Fruit fly (Drosophila melanogaster) whole organism, adult: ENCODE measurements around the gene CG9150.
A peak's percentile ranks its signal among the peaks of the same experiment; 100 is the strongest.

ENCODE experiments used
- CG11617 ChIP-seq: fragments of 200-800 bp; sonication (Bioruptor generic); optimal IDR thresholded peaks from 2 replicates; lab custom pipeline; 2017; ENCODE audit warnings: mild to moderate bottlenecking, missing biosample characterization, missing genetic modification reagents, missing genetic modification characterization
- CG12768 ChIP-seq: fragments of 200-800 bp; sonication (Bioruptor generic); optimal IDR thresholded peaks from 2 replicates; lab custom pipeline; 2017; ENCODE audit warnings: missing biosample characterization, missing genetic modification characterization, mild to moderate bottlenecking, moderate library complexity, missing genetic modification reagents
- CG14711 ChIP-seq: fragments of 200-800 bp; sonication (Bioruptor generic); optimal IDR thresholded peaks from 2 replicates; lab custom pipeline; 2018; ENCODE audit warnings: missing biosample characterization, mild to moderate bottlenecking, missing genetic modification characterization, moderate library complexity
- CG1620 ChIP-seq: fragments of 200-800 bp; sonication (Bioruptor generic); optimal IDR thresholded peaks from 2 replicates; lab custom pipeline; 2016; ENCODE audit warnings: missing biosample characterization, missing genetic modification characterization
- CG33017 ChIP-seq: fragments of 200-800 bp; sonication (Bioruptor generic); optimal IDR thresholded peaks from 2 replicates; lab custom pipeline; 2018; ENCODE audit warnings: missing biosample characterization, mild to moderate bottlenecking, missing genetic modification characterization, moderate library complexity
- CG5204 ChIP-seq: fragments of 200-800 bp; sonication (Bioruptor generic); optimal IDR thresholded peaks from 2 replicates; lab custom pipeline; 2016; ENCODE audit warnings: missing biosample characterization, missing genetic modification characterization
- CG7045 ChIP-seq: fragments of 200-800 bp; sonication (Bioruptor generic); optimal IDR thresholded peaks from 2 replicates; lab custom pipeline; 2017; ENCODE audit warnings: missing biosample characterization, mild to moderate bottlenecking, missing genetic modification characterization
- CG7101 ChIP-seq: fragments of 200-800 bp; sonication (Bioruptor generic); optimal IDR thresholded peaks from 2 replicates; lab custom pipeline; 2018; ENCODE audit warnings: missing biosample characterization, mild to moderate bottlenecking, missing genetic modification characterization, moderate library complexity
- Clk ChIP-seq: fragments of 200-800 bp; sonication (Bioruptor generic); optimal IDR thresholded peaks from 2 replicates; lab custom pipeline; 2017; ENCODE audit warnings: missing biosample characterization, missing genetic modification characterization
- Crg-1 ChIP-seq: fragments of 200-800 bp; sonication (Bioruptor generic); optimal IDR thresholded peaks from 2 replicates; lab custom pipeline; 2016; ENCODE audit warnings: missing biosample characterization, missing genetic modification characterization
- Hr96 ChIP-seq: fragments of 200-800 bp; sonication (Bioruptor generic); optimal IDR thresholded peaks from 2 replicates; lab custom pipeline; 2016; ENCODE audit warnings: missing biosample characterization, missing genetic modification characterization
- Mnt ChIP-seq: fragments of 200-800 bp; sonication (Bioruptor generic); optimal IDR thresholded peaks from 2 replicates; lab custom pipeline; 2016; ENCODE audit warnings: missing biosample characterization, mild to moderate bottlenecking, missing genetic modification characterization
- bab1 ChIP-seq: fragments of 200-800 bp; sonication (Bioruptor generic); optimal IDR thresholded peaks from 3 replicates; lab custom pipeline; 2019; ENCODE audit warnings: missing biosample characterization, mild to moderate bottlenecking, missing genetic modification characterization, moderate library complexity
- cic ChIP-seq: fragments of 200-800 bp; sonication (Bioruptor generic); optimal IDR thresholded peaks from 2 replicates; lab custom pipeline; 2017; ENCODE audit warnings: missing biosample characterization, mild to moderate bottlenecking, missing genetic modification characterization, moderate library complexity
- cnc ChIP-seq, 2 experiments: fragments of >200 bp; optimal IDR thresholded peaks; 2 replicates each; lab custom pipeline; 2017
- kay ChIP-seq: fragments of 200-800 bp; sonication (Bioruptor generic); peaks from one replicate; lab custom pipeline; 2016; ENCODE audit warnings: missing biosample characterization, missing genetic modification characterization, borderline replicate concordance
- ovo ChIP-seq: fragments of 200-800 bp; sonication (Bioruptor generic); optimal IDR thresholded peaks from 2 replicates; lab custom pipeline; 2016; ENCODE audit warnings: missing biosample characterization, missing genetic modification characterization
- pad ChIP-seq: fragments of 200-800 bp; sonication (Bioruptor generic); optimal IDR thresholded peaks from 3 replicates; lab custom pipeline; 2017; ENCODE audit warnings: missing biosample characterization, missing genetic modification characterization, mild to moderate bottlenecking, moderate library complexity, missing genetic modification reagents
- tj ChIP-seq: fragments of 200-800 bp; sonication (Bioruptor generic); optimal IDR thresholded peaks from 3 replicates; lab custom pipeline; 2017; ENCODE audit warnings: missing biosample characterization, mild to moderate bottlenecking, missing genetic modification characterization, moderate library complexity
- toe ChIP-seq: fragments of 200-800 bp; sonication (Bioruptor generic); optimal IDR thresholded peaks from 2 replicates; lab custom pipeline; 2016; ENCODE audit warnings: missing biosample characterization, missing genetic modification characterization

The CG9150 gene

dm6 chr2L:6086771-6087170 lies 18.4 kb upstream of the CG9150 start:
- no peak for TF ChIP-seq Mnt (GFP tag; lab: Kevin White, UChicago)
- no peak for TF ChIP-seq CG11617 (GFP tag; lab: Kevin White, UChicago)
- TF ChIP-seq kay (GFP tag; lab: Kevin White, UChicago): no peak
- TF ChIP-seq ovo (GFP tag; lab: Kevin White, UChicago): no peak
- TF ChIP-seq CG12768: peak; percentile 20
- no peak for TF ChIP-seq Hr96 (GFP tag; lab: Kevin White, UChicago)
- no peak for TF ChIP-seq CG7045
- no peak for TF ChIP-seq CG1620
- peak; percentile 8 for TF ChIP-seq CG14711 (tag; lab: Kevin White, UChicago)
- TF ChIP-seq tj (GFP tag; lab: Kevin White, UChicago): peak; percentile 29

dm6 chr2L:6085733-6086317 lies 17.4 kb upstream of the CG9150 start:
- TF ChIP-seq toe (GFP tag; lab: Kevin White, UChicago) (no peak), CG5204 (GFP tag; lab: Kevin White, UChicago) (no peak), CG12768 (no peak), kay (GFP tag; lab: Kevin White, UChicago) (no peak), cnc (optimal IDR thresholded peaks at IDR 0.05; lab: Kevin White, UChicago) (no peak), CG7045 (no peak), Clk (GFP tag; lab: Kevin White, UChicago) (no peak), CG33017 (tag; lab: Kevin White, UChicago) (no peak), CG7101 (tag; lab: Kevin White, UChicago) (no peak), CG14711 (tag; lab: Kevin White, UChicago) (no peak), Crg-1 (GFP tag; lab: Kevin White, UChicago) (no peak), bab1 (GFP tag; lab: Kevin White, UChicago) (no peak), ovo (GFP tag; lab: Kevin White, UChicago) (no peak), CG11617 (GFP tag; lab: Kevin White, UChicago) (no peak), Hr96 (GFP tag; lab: Kevin White, UChicago) (no peak), pad (GFP tag; lab: Kevin White, UChicago) (no peak), Mnt (GFP tag; lab: Kevin White, UChicago) (no peak), cic (GFP tag; lab: Kevin White, UChicago) (no peak)

dm6 chr2L:6084694-6085093 lies 16.3 kb upstream of the CG9150 start:
- TF ChIP-seq cnc (optimal IDR thresholded peaks at IDR 0.05; lab: Kevin White, UChicago): peak in 1 of 2 experiments; percentile 55
- no peak for TF ChIP-seq CG11617 (GFP tag; lab: Kevin White, UChicago)
- no peak for TF ChIP-seq bab1 (GFP tag; lab: Kevin White, UChicago)
- TF ChIP-seq CG33017 (tag; lab: Kevin White, UChicago): no peak
- TF ChIP-seq tj (GFP tag; lab: Kevin White, UChicago): no peak
- no peak for TF ChIP-seq Hr96 (GFP tag; lab: Kevin White, UChicago)
- TF ChIP-seq cic (GFP tag; lab: Kevin White, UChicago): peak; percentile 9

- TF ChIP-seq ovo (GFP tag; lab: Kevin White, UChicago) (peak; percentile 97), CG5204 (GFP tag; lab: Kevin White, UChicago) (no peak), Mnt (GFP tag; lab: Kevin White, UChicago) (peak; percentile 69), Hr96 (GFP tag; lab: Kevin White, UChicago) (peak; percentile 44), kay (GFP tag; lab: Kevin White, UChicago) (peak; percentile 99), cnc (optimal IDR thresholded peaks at IDR 0.05; lab: Kevin White, UChicago) (peak in 1 of 2 experiments; percentile 2), CG12768 (peak; percentile 90), cic (GFP tag; lab: Kevin White, UChicago) (peak; percentile 96), CG11617 (GFP tag; lab: Kevin White, UChicago) (peak; percentile 4), Clk (GFP tag; lab: Kevin White, UChicago) (no peak), CG7045 (peak; percentile 8), CG14711 (tag; lab: Kevin White, UChicago) (no peak), CG7101 (tag; lab: Kevin White, UChicago) (peak; percentile 18), toe (GFP tag; lab: Kevin White, UChicago) (no peak), Crg-1 (GFP tag; lab: Kevin White, UChicago) (no peak), tj (GFP tag; lab: Kevin White, UChicago) (peak; percentile 65), bab1 (GFP tag; lab: Kevin White, UChicago) (no peak), CG33017 (tag; lab: Kevin White, UChicago) (peak; percentile 74), CG1620 (no peak), pad (GFP tag; lab: Kevin White, UChicago) (no peak)
Observed at dm6 chr2L:6082936-6083627, 14.7 kb upstream of the CG9150 start.

- no peak for TF ChIP-seq CG11617 (GFP tag; lab: Kevin White, UChicago)
- peak; percentile 90 for TF ChIP-seq cic (GFP tag; lab: Kevin White, UChicago)
- TF ChIP-seq tj (GFP tag; lab: Kevin White, UChicago): peak; percentile 78
- TF ChIP-seq CG12768: peak; percentile 67
- peak; percentile 5 for TF ChIP-seq CG7101 (tag; lab: Kevin White, UChicago)
- no peak for TF ChIP-seq toe (GFP tag; lab: Kevin White, UChicago)
- TF ChIP-seq bab1 (GFP tag; lab: Kevin White, UChicago): no peak
- peak; percentile 6 for TF ChIP-seq Mnt (GFP tag; lab: Kevin White, UChicago)
- no peak for TF ChIP-seq Crg-1 (GFP tag; lab: Kevin White, UChicago)
- TF ChIP-seq CG33017 (tag; lab: Kevin White, UChicago): peak; percentile 50
- no peak for TF ChIP-seq kay (GFP tag; lab: Kevin White, UChicago)
- peak; percentile 21 for TF ChIP-seq CG14711 (tag; lab: Kevin White, UChicago)
- TF ChIP-seq Clk (GFP tag; lab: Kevin White, UChicago): no peak
- no peak for TF ChIP-seq ovo (GFP tag; lab: Kevin White, UChicago)
- TF ChIP-seq pad (GFP tag; lab: Kevin White, UChicago): no peak
- no peak for TF ChIP-seq CG5204 (GFP tag; lab: Kevin White, UChicago)
- TF ChIP-seq cnc (optimal IDR thresholded peaks at IDR 0.05; lab: Kevin White, UChicago): peak; percentile 64 to 95
- TF ChIP-seq CG7045: no peak
- no peak for TF ChIP-seq CG1620
Observed at dm6 chr2L:6082157-6082645, 13.8 kb upstream of the CG9150 start, which contains the start of gene Kr-h1. TSS of gene Kr-h1 (plus strand) at chr2L:6082603.
